Worm (Caenorhabditis elegans) whole organism, L3 larva: ENCODE results near the gene srsx-37.
"Not testable (repeated sequence)": the region's sequence is repeated elsewhere in the genome, so short reads cannot be mapped to it uniquely, and the experiment has no call there.

ENCODE experiments used
- ZK546.5 ChIP-seq: sonication (generic microtip); optimal IDR thresholded peaks from 2 replicates; lab custom pipeline; 2017; ENCODE audit warnings: missing biosample characterization, missing genetic modification characterization
- ama-1 ChIP-seq: fragments of 150-350 bp; optimal IDR thresholded peaks from 2 replicates; lab custom pipeline; 2018
- ceh-16 ChIP-seq: sonication (generic microtip); optimal IDR thresholded peaks from 2 replicates; lab custom pipeline; 2017; ENCODE audit warnings: missing biosample characterization, missing genetic modification characterization
- ceh-28 ChIP-seq: fragments of 150-350 bp; optimal IDR thresholded peaks from 2 replicates; lab custom pipeline; 2014; ENCODE audit warnings: missing biosample characterization, missing genetic modification reagents, missing genetic modification characterization
- ceh-82 ChIP-seq: fragments of 150-350 bp; optimal IDR thresholded peaks from 2 replicates; lab custom pipeline; 2014; ENCODE audit warnings: missing biosample characterization, missing genetic modification characterization
- daf-12 ChIP-seq: fragments of 150-350 bp; optimal IDR thresholded peaks from 2 replicates; lab custom pipeline; 2014; ENCODE audit warnings: missing biosample characterization, missing genetic modification reagents, missing genetic modification characterization
- egl-27 ChIP-seq: sonication (generic microtip); optimal IDR thresholded peaks from 4 replicates; lab custom pipeline; 2017; ENCODE audit warnings: missing biosample characterization, missing genetic modification reagents, missing genetic modification characterization
- egl-5 ChIP-seq: fragments of 150-350 bp; optimal IDR thresholded peaks from 2 replicates; lab custom pipeline; 2017; ENCODE audit warnings: missing biosample characterization, missing genetic modification reagents, missing genetic modification characterization, inconsistent platforms
- elt-1 ChIP-seq: fragments of 150-350 bp; optimal IDR thresholded peaks from 2 replicates; lab custom pipeline; 2014; ENCODE audit warnings: missing biosample characterization, missing genetic modification characterization
- elt-3 ChIP-seq, 3 experiments: fragments of 150-350 bp in 1 of 3; sonication (generic microtip) in 2 of 3; optimal IDR thresholded peaks; 2 replicates in 2 of 3; 4 replicates in 1 of 3; lab custom pipeline; 2014 to 2017; ENCODE audit warnings: missing biosample characterization in 3 of 3, missing genetic modification characterization in 3 of 3
- fkh-10 ChIP-seq: sonication (generic microtip); optimal IDR thresholded peaks from 2 replicates; lab custom pipeline; 2017; ENCODE audit warnings: missing biosample characterization, missing genetic modification reagents, missing genetic modification characterization
- fkh-2 ChIP-seq: fragments of 150-350 bp; optimal IDR thresholded peaks from 2 replicates; lab custom pipeline; 2014; ENCODE audit warnings: missing biosample characterization, missing genetic modification reagents, missing genetic modification characterization
- fos-1 ChIP-seq: fragments of 150-350 bp; optimal IDR thresholded peaks from 2 replicates; lab custom pipeline; 2014; ENCODE audit warnings: missing biosample characterization, missing genetic modification characterization
- hmg-11 ChIP-seq: sonication (generic microtip); optimal IDR thresholded peaks from 2 replicates; lab custom pipeline; 2016; ENCODE audit warnings: missing genetic modification characterization, missing compliant biosample characterization
- lin-15B ChIP-seq: fragments of 150-350 bp; optimal IDR thresholded peaks from 2 replicates; lab custom pipeline; 2014; ENCODE audit warnings: missing biosample characterization, missing genetic modification characterization
- lsy-12 ChIP-seq: sonication (generic microtip); optimal IDR thresholded peaks from 2 replicates; lab custom pipeline; 2016; ENCODE audit warnings: mild to moderate bottlenecking, missing genetic modification characterization, missing compliant biosample characterization
- mdl-1 ChIP-seq: fragments of 150-350 bp; optimal IDR thresholded peaks from 2 replicates; lab custom pipeline; 2014; ENCODE audit warnings: missing biosample characterization, missing genetic modification characterization
- mml-1 ChIP-seq: fragments of 150-350 bp; sonication (generic microtip); optimal IDR thresholded peaks from 3 replicates; lab custom pipeline; 2014; ENCODE audit warnings: missing biosample characterization, missing genetic modification characterization
- nhr-23 ChIP-seq: fragments of 150-350 bp; optimal IDR thresholded peaks from 2 replicates; lab custom pipeline; 2014; ENCODE audit warnings: missing biosample characterization, missing genetic modification reagents, missing genetic modification characterization
- nhr-237 ChIP-seq: fragments of 150-350 bp; optimal IDR thresholded peaks from 2 replicates; lab custom pipeline; 2014; ENCODE audit warnings: missing biosample characterization, missing genetic modification characterization
- nhr-25 ChIP-seq: sonication (generic microtip); optimal IDR thresholded peaks from 2 replicates; lab custom pipeline; 2017; ENCODE audit warnings: missing biosample characterization, missing genetic modification characterization
- nhr-43 ChIP-seq: sonication (generic microtip); optimal IDR thresholded peaks from 2 replicates; lab custom pipeline; 2016; ENCODE audit warnings: mild to moderate bottlenecking, missing genetic modification characterization, missing compliant biosample characterization; ENCODE audit not compliant: poor library complexity, severe bottlenecking
- nhr-76 ChIP-seq: fragments of 150-350 bp; sonication (generic microtip); optimal IDR thresholded peaks from 5 replicates; lab custom pipeline; 2014; ENCODE audit warnings: missing biosample characterization, missing genetic modification characterization
- nhr-77 ChIP-seq: fragments of 150-350 bp; optimal IDR thresholded peaks from 2 replicates; lab custom pipeline; 2014; ENCODE audit warnings: missing biosample characterization, missing genetic modification characterization
- pha-4 ChIP-seq: fragments of 150-350 bp; optimal IDR thresholded peaks from 2 replicates; lab custom pipeline; 2014; ENCODE audit warnings: missing biosample characterization, missing genetic modification reagents, missing genetic modification characterization
- pqm-1 ChIP-seq: fragments of 150-350 bp; optimal IDR thresholded peaks from 2 replicates; lab custom pipeline; 2017; ENCODE audit warnings: missing biosample characterization, missing genetic modification characterization, inconsistent platforms
- sea-2 ChIP-seq: fragments of 150-350 bp; sonication (generic microtip); optimal IDR thresholded peaks from 4 replicates; lab custom pipeline; 2014; ENCODE audit warnings: missing biosample characterization, missing genetic modification reagents, missing genetic modification characterization
- snpc-4 ChIP-seq: fragments of 150-350 bp; optimal IDR thresholded peaks from 2 replicates; lab custom pipeline; 2014; ENCODE audit warnings: missing biosample characterization, missing genetic modification characterization
- unc-39 ChIP-seq: sonication (generic microtip); optimal IDR thresholded peaks from 4 replicates; lab custom pipeline; 2017; ENCODE audit warnings: missing biosample characterization, missing genetic modification characterization
- ztf-11 ChIP-seq: fragments of 150-350 bp; optimal IDR thresholded peaks from 2 replicates; lab custom pipeline; 2014; ENCODE audit warnings: missing biosample characterization, missing genetic modification characterization

The srsx-37 gene

DNA sequence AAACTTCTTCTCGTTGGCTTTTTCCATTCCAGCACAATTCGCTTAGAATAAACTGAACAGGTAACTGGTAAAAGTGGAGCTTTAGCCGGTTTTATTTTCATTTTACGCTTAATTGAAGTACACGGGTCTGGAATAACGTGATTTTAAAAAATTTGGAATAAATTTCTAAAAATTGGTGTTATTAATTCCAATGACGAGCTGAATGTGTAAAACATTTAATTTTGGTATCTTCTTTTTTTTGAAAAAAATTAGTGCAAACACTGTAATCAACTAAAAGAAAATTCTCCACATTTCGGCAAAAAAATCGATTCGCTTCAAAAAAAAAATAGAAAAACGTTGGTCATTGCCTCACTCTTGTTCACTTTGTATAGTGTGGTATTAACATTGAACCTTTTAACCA lies 13.3 kb upstream of the srsx-37 start, which contains the start of gene T10H4.4:
Gene T10H4.4, minus strand, starts transcription at position 101 of the 400 bp plus-strand sequence.
- TF ChIP-seq ZK546.5 (tag; lab: Kevin White, UChicago): no peak
- TF ChIP-seq elt-1 (tag; lab: Kevin White, UChicago): no peak
- no peak for TF ChIP-seq fkh-10 (GFP tag; lab: Kevin White, UChicago)
- no peak for TF ChIP-seq lin-15B (tag; lab: Kevin White, UChicago)
- TF ChIP-seq fkh-2 (tag; lab: Kevin White, UChicago): no peak
- TF ChIP-seq egl-27: no peak
- no peak for TF ChIP-seq ama-1 (lab: Kevin White, UChicago)
- TF ChIP-seq hmg-11: no peak
- TF ChIP-seq ztf-11: no peak
- TF ChIP-seq sea-2 (GFP tag; lab: Kevin White, UChicago): no peak
- no peak for TF ChIP-seq snpc-4 (tag; lab: Kevin White, UChicago)
- TF ChIP-seq daf-12: no peak
- no peak for TF ChIP-seq ceh-28 (tag; lab: Kevin White, UChicago)
- TF ChIP-seq pqm-1 (tag; lab: Kevin White, UChicago): no peak
- no peak for TF ChIP-seq pha-4 (tag; lab: Kevin White, UChicago)
- TF ChIP-seq nhr-77 (tag; lab: Kevin White, UChicago): no peak
- TF ChIP-seq lsy-12: no peak
- TF ChIP-seq ceh-16 (tag; lab: Kevin White, UChicago): no peak

DNA sequence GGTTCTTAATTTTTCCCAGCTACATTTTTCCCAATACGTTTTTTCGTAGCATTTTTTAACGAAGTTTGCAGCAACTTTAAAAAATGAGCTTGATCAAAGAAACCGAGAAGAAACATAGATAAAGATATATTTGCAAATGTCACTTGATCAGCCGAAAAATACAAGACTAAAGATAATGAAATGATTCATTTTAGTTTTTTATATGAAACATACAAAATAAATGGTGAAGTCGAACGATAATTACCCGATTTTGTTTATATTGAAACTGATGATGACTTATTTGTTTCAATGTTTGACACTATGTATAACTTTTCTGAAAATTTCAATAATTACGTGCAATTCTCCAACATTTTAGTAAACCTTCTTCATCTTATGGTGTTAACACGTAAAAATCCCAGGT lies 9.4 kb upstream of the srsx-37 start, which contains the start of gene srw-22:
Gene srw-22, plus strand, starts transcription at position 301 of the 400 bp plus-strand sequence.
- TF ChIP-seq pqm-1 (tag; lab: Kevin White, UChicago): no peak
- no peak for TF ChIP-seq egl-5 (tag; lab: Kevin White, UChicago)
- no peak for TF ChIP-seq ztf-11
- TF ChIP-seq fos-1 (tag; lab: Kevin White, UChicago): no peak
- no peak for TF ChIP-seq ama-1 (lab: Kevin White, UChicago)
- no peak for TF ChIP-seq nhr-76
- no peak for TF ChIP-seq elt-3 (tag; optimal IDR thresholded peaks at IDR 0.05; lab: Kevin White, UChicago)
- no peak for TF ChIP-seq mml-1 (tag; lab: Kevin White, UChicago)
- TF ChIP-seq daf-12: no peak
- no peak for TF ChIP-seq nhr-25
- no peak for TF ChIP-seq nhr-237 (tag; lab: Kevin White, UChicago)
- TF ChIP-seq pha-4 (tag; lab: Kevin White, UChicago): no peak
- TF ChIP-seq fkh-10 (GFP tag; lab: Kevin White, UChicago): no peak
- TF ChIP-seq mdl-1 (tag; lab: Kevin White, UChicago): no peak
- TF ChIP-seq snpc-4 (tag; lab: Kevin White, UChicago): no peak

DNA sequence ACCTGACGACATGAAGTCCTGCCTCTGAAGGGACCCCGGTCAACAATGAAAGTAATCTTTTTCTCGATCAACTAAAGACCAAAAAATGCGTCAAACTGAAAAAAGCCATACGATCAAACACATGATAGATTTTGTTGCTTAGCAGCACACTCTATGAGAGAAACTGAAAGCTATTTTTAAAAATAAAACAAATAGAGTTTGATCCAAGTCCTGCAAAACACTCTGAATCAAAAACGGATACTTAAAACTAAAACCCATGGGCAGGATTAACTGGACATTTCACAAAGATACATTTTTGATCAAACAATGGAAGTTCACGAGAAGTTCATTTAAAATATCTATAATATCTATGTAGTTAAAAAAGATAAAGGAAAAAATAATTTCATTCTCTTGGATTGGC lies 8.5 kb upstream of the srsx-37 start, which contains the start of gene T10H4.13:
Gene T10H4.13, minus strand, starts transcription at position 101 of the 400 bp plus-strand sequence.
- TF ChIP-seq pqm-1 (tag; lab: Kevin White, UChicago) (no peak), nhr-25 (no peak), ztf-11 (no peak)

DNA sequence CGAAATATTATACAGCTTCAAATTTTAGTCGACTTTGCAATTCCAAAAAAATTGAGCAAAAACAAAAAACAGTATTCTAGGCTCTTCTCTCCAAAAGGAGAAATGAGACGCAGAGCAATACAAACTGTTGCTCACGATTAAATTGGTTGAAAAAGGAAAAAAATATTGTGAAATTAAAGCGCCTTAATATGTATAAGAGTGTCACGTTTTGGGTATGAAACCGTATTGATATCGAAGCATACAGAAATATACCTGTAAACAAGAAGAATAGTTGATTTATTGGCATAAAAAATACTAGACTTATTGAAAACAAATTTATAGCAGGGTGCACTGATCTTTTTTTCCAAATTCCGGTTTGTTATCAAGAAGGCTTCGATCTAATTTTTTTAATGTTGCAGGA lies 6.9 kb upstream of the srsx-37 start, which contains the start of gene M01B2.13:
Gene M01B2.13, minus strand, starts transcription at position 101 of the 400 bp plus-strand sequence.
- TF ChIP-seq unc-39 (tag; lab: Kevin White, UChicago) (no peak), elt-1 (tag; lab: Kevin White, UChicago) (no peak), lin-15B (tag; lab: Kevin White, UChicago) (no peak), lsy-12 (no peak)
- TF ChIP-seq, all 47 proteins: peak for 0

DNA sequence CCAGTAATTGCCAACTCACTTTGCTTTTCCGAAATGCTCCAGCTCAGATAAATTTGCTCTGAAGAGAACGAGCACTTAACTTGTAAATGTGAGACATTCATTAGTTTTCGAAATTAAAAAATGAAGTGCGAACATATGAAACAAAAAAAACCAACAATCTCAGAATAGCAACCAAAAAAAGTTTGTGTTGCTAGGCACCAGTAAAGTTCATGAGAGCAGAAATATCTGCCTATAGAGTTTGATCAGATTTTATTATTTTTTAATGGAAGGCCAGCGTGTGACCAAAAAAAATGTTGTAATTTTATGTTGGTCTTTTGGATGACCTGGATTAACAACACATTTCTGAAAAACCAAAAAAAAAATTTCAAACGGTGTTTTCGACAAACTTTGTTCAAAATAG lies 5.2 kb upstream of the srsx-37 start, which contains the start of gene M01B2.12:
Gene M01B2.12, minus strand, starts transcription at position 101 of the 400 bp plus-strand sequence.
- no peak for TF ChIP-seq nhr-43 (tag; lab: Kevin White, UChicago)
- no peak for TF ChIP-seq ceh-82 (tag; lab: Kevin White, UChicago)
- TF ChIP-seq nhr-23 (tag; lab: Kevin White, UChicago): no peak

- TF ChIP-seq ZK546.5 (tag; lab: Kevin White, UChicago); hmg-11; fos-1 (tag; lab: Kevin White, UChicago): not testable (repeated sequence)
These were observed 3.4 kb upstream of the srsx-37 start, which contains the start of gene M01B2.10 for ce11 chrV:15262336-15262735. M01B2.10 (minus strand) TSS chrV:15262436.
